Worm (Caenorhabditis elegans) whole organism, young adult: Measurements from ENCODE around the gene C55A6.6.
A peak's percentile ranks its signal among the peaks of the same experiment; 100 is the strongest.
"Not testable (repeated sequence)": the region's sequence is repeated elsewhere in the genome, so short reads cannot be mapped to it uniquely, and the experiment has no call there.

ENCODE experiments used
- B0019.2 ChIP-seq: fragments of 200-800 bp; sonication (Bioruptor generic); conservative IDR thresholded peaks from 2 replicates; pipeline ENCODE4 v1.3.6; 2022; ENCODE audit warnings: missing genetic modification reagents, missing genetic modification characterization, missing compliant biosample characterization
- D2030.7 ChIP-seq: fragments of 200-800 bp; sonication (Bioruptor generic); IDR thresholded peaks from 2 replicates; pipeline ENCODE4 v1.3.6; 2022; ENCODE audit warnings: missing genetic modification reagents, missing genetic modification characterization, missing compliant biosample characterization
- F22D6.2 ChIP-seq: sonication (generic microtip); optimal IDR thresholded peaks from 2 replicates; lab custom pipeline; 2016; ENCODE audit warnings: mild to moderate bottlenecking, missing genetic modification characterization, missing compliant biosample characterization
- F33H1.4 ChIP-seq: fragments of 200-800 bp; sonication (Bioruptor generic); IDR thresholded peaks from 2 replicates; pipeline ENCODE4 v1.3.6; 2022; ENCODE audit warnings: missing genetic modification reagents, missing genetic modification characterization, missing compliant biosample characterization
- F55B11.4 ChIP-seq: sonication (generic microtip); optimal IDR thresholded peaks from 2 replicates; lab custom pipeline; 2016; ENCODE audit warnings: missing compliant biosample characterization, missing genetic modification characterization, borderline replicate concordance; ENCODE audit not compliant: insufficient read depth
- F57A8.1 ChIP-seq: fragments of 200-800 bp; sonication (Bioruptor generic); optimal IDR thresholded peaks from 2 replicates; lab custom pipeline; 2018; ENCODE audit warnings: mild to moderate bottlenecking, missing genetic modification characterization, moderate library complexity, missing compliant biosample characterization
- K11D2.4 ChIP-seq: fragments of 200-800 bp; sonication (Bioruptor generic); IDR thresholded peaks from 2 replicates; pipeline ENCODE4 v1.3.6; 2022; ENCODE audit warnings: missing genetic modification reagents, missing genetic modification characterization, missing compliant biosample characterization
- Y53F4B.3 ChIP-seq: fragments of 200-800 bp; sonication (Bioruptor generic); IDR thresholded peaks from 2 replicates; pipeline ENCODE4 v1.3.6; 2022; ENCODE audit warnings: missing genetic modification reagents, missing genetic modification characterization, missing compliant biosample characterization
- Y53G8AR.9 ChIP-seq: fragments of 200-800 bp; sonication (Bioruptor generic); conservative IDR thresholded peaks from 2 replicates; pipeline ENCODE4 v1.3.6; 2022; ENCODE audit warnings: missing genetic modification reagents, missing genetic modification characterization, missing compliant biosample characterization
- akir-1 ChIP-seq: fragments of 200-800 bp; sonication (Bioruptor generic); optimal IDR thresholded peaks from 2 replicates; lab custom pipeline; 2018; ENCODE audit warnings: mild to moderate bottlenecking, missing genetic modification characterization, moderate library complexity, missing compliant biosample characterization
- ceh-27 ChIP-seq: fragments of 200-800 bp; sonication (Bioruptor generic); optimal IDR thresholded peaks from 2 replicates; lab custom pipeline; 2018; ENCODE audit warnings: mild to moderate bottlenecking, missing genetic modification characterization, moderate library complexity, missing compliant biosample characterization
- ceh-40 ChIP-seq: fragments of 200-800 bp; sonication (Bioruptor generic); IDR thresholded peaks from 2 replicates; pipeline ENCODE4 v1.3.6; 2022; ENCODE audit warnings: missing genetic modification characterization, missing compliant biosample characterization
- ceh-79 ChIP-seq: sonication (generic microtip); optimal IDR thresholded peaks from 2 replicates; lab custom pipeline; 2017; ENCODE audit warnings: mild to moderate bottlenecking, missing genetic modification characterization, missing compliant biosample characterization
- die-1 ChIP-seq: sonication (generic microtip); optimal IDR thresholded peaks from 2 replicates; lab custom pipeline; 2016; ENCODE audit warnings: missing genotype, mild to moderate bottlenecking, missing genetic modification characterization, missing compliant biosample characterization
- egrh-3 ChIP-seq: fragments of 200-800 bp; sonication (Bioruptor generic); IDR thresholded peaks from 2 replicates; pipeline ENCODE4 v1.3.6; 2022; ENCODE audit warnings: missing genetic modification reagents, missing genetic modification characterization, missing compliant biosample characterization
- ekl-4 ChIP-seq: fragments of 200-800 bp; sonication (Bioruptor generic); IDR thresholded peaks from 2 replicates; pipeline ENCODE4 v1.3.6; 2022; ENCODE audit warnings: missing genetic modification reagents, missing genetic modification characterization, missing compliant biosample characterization
- him-1 ChIP-seq: sonication (generic microtip); optimal IDR thresholded peaks from 2 replicates; lab custom pipeline; 2016; ENCODE audit warnings: missing genotype, missing genetic modification reagents, missing genetic modification characterization, missing compliant biosample characterization
- hmg-20 ChIP-seq: fragments of 200-800 bp; sonication (Bioruptor generic); IDR thresholded peaks from 2 replicates; pipeline ENCODE4 v1.3.6; 2022; ENCODE audit warnings: missing genetic modification reagents, missing genetic modification characterization, missing compliant biosample characterization
- lir-1 ChIP-seq: fragments of 200-800 bp; sonication (Bioruptor generic); conservative IDR thresholded peaks from 2 replicates; pipeline ENCODE4 v1.3.6; 2022; ENCODE audit warnings: missing genetic modification reagents, missing genetic modification characterization, missing compliant biosample characterization
- lsl-1 ChIP-seq: fragments of 200-800 bp; sonication (Bioruptor generic); optimal IDR thresholded peaks from 2 replicates; lab custom pipeline; 2018; ENCODE audit warnings: mild to moderate bottlenecking, missing genetic modification characterization, moderate library complexity, missing compliant biosample characterization
- lsy-27 ChIP-seq: sonication (generic microtip); optimal IDR thresholded peaks from 2 replicates; lab custom pipeline; 2017; ENCODE audit warnings: missing genetic modification characterization, mild to moderate bottlenecking, missing compliant biosample characterization, antibody characterized with exemption, missing genotype, borderline replicate concordance; ENCODE audit not compliant: insufficient read depth
- madf-6 ChIP-seq: fragments of 200-800 bp; sonication (Bioruptor generic); IDR thresholded peaks from 2 replicates; pipeline ENCODE4 v1.3.6; 2022; ENCODE audit warnings: missing genetic modification reagents, missing genetic modification characterization, missing compliant biosample characterization
- madf-8 ChIP-seq: fragments of 200-800 bp; sonication (Bioruptor generic); conservative IDR thresholded peaks from 2 replicates; pipeline ENCODE4 v1.3.6; 2022; ENCODE audit warnings: missing genetic modification reagents, missing genetic modification characterization, missing compliant biosample characterization
- nfya-1 ChIP-seq: sonication (generic microtip); optimal IDR thresholded peaks from 2 replicates; lab custom pipeline; 2017; ENCODE audit warnings: antibody characterized with exemption, missing compliant biosample characterization, missing genetic modification characterization, borderline replicate concordance; ENCODE audit not compliant: insufficient read depth
- nfyb-1 ChIP-seq: fragments of 200-800 bp; sonication (Bioruptor generic); IDR thresholded peaks from 2 replicates; pipeline ENCODE4 v1.3.6; 2022; ENCODE audit warnings: missing genetic modification reagents, missing genetic modification characterization, missing compliant biosample characterization
- sea-2 ChIP-seq: fragments of 200-800 bp; sonication (Bioruptor generic); IDR thresholded peaks from 2 replicates; pipeline ENCODE4 v1.3.6; 2022; ENCODE audit warnings: missing genetic modification characterization, missing compliant biosample characterization
- tlf-1 ChIP-seq: fragments of 200-800 bp; sonication (Bioruptor generic); optimal IDR thresholded peaks from 2 replicates; lab custom pipeline; 2018; ENCODE audit warnings: mild to moderate bottlenecking, missing genetic modification characterization, missing compliant biosample characterization
- zfh-2 ChIP-seq: fragments of 200-800 bp; sonication (Bioruptor generic); conservative IDR thresholded peaks from 2 replicates; pipeline ENCODE4 v1.3.6; 2022; ENCODE audit warnings: missing genetic modification reagents, missing genetic modification characterization, missing compliant biosample characterization
- ztf-18 ChIP-seq: sonication (generic microtip); optimal IDR thresholded peaks from 2 replicates; lab custom pipeline; 2016; ENCODE audit warnings: missing genotype, mild to moderate bottlenecking, missing genetic modification characterization, missing compliant biosample characterization
- ztf-28 ChIP-seq: fragments of 200-800 bp; sonication (Bioruptor generic); IDR thresholded peaks from 2 replicates; pipeline ENCODE4 v1.3.6; 2022; ENCODE audit warnings: missing genetic modification reagents, missing genetic modification characterization, missing compliant biosample characterization
- ztf-6 ChIP-seq: fragments of 200-800 bp; sonication (Bioruptor generic); IDR thresholded peaks from 2 replicates; pipeline ENCODE4 v1.3.6; 2022; ENCODE audit warnings: missing genetic modification reagents, missing genetic modification characterization, missing compliant biosample characterization

The C55A6.6 gene

ce11 chrV:11486680-11487079 lies 27.9 kb downstream of the C55A6.6 start, which contains the start of gene T11F9.10:
Gene T11F9.10, plus strand, starts transcription at chrV:11486980.
- TF ChIP-seq tlf-1 (GFP tag; lab: Kevin White, UChicago) (no peak), sea-2 (GFP tag; lab: Robert Waterston, UW) (no peak), ceh-79 (tag; lab: Kevin White, UChicago) (no peak), D2030.7 (GFP tag; lab: Robert Waterston, UW) (no peak), egrh-3 (GFP tag; lab: Robert Waterston, UW) (no peak), ceh-27 (GFP tag; lab: Kevin White, UChicago) (no peak), nfya-1 (tag; lab: Kevin White, UChicago) (no peak), madf-8 (GFP tag; lab: Robert Waterston, UW) (no peak), F57A8.1 (no peak), ztf-18 (tag; lab: Kevin White, UChicago) (no peak), ztf-6 (no peak), die-1 (tag; lab: Kevin White, UChicago) (no peak), ztf-28 (GFP tag; lab: Robert Waterston, UW) (no peak)

- TF ChIP-seq ceh-40 (GFP tag; lab: Robert Waterston, UW) (no peak), akir-1 (GFP tag; lab: Kevin White, UChicago) (no peak), nfyb-1 (GFP tag; lab: Robert Waterston, UW) (no peak), him-1 (no peak), F55B11.4 (tag; lab: Kevin White, UChicago) (no peak), lsy-27 (tag; lab: Kevin White, UChicago) (no peak), F22D6.2 (no peak), K11D2.4 (GFP tag; lab: Robert Waterston, UW) (no peak), Y53G8AR.9 (GFP tag; lab: Robert Waterston, UW) (no peak), Y53F4B.3 (no peak), ekl-4 (GFP tag; lab: Robert Waterston, UW) (no peak), F33H1.4 (GFP tag; lab: Robert Waterston, UW) (no peak)
Observed at ce11 chrV:11485558-11485957, 29.0 kb downstream of the C55A6.6 start, which contains the start of gene srh-1. Gene srh-1, plus strand, starts transcription at chrV:11485858.

DNA sequence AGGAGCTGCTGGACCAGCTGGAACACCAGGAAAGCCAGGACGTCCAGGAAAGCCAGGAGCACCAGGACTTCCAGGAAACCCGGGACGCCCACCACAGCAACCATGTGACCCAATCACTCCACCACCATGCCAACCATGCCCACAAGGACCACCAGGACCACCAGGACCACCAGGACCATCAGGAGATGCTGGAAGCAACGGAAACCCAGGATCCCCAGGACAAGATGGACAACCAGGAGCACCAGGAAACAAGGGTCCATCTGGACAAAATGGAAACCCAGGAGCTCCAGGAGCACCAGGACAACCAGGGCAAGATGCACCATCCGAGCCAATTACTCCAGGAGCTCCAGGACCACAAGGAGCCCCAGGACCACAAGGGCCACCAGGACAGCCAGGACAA lies 30.1 kb downstream of the C55A6.6 start:
- TF ChIP-seq hmg-20: 0 out of 2 replicates have a peak, but pooled peaks have one; percentile 6
- TF ChIP-seq ceh-27 (GFP tag; lab: Kevin White, UChicago): no peak
- TF ChIP-seq zfh-2: peak; percentile 65
- TF ChIP-seq egrh-3 (GFP tag; lab: Robert Waterston, UW): peak; percentile 62; the same call in 1 of the 2 replicates
- TF ChIP-seq, all 124 proteins: peak for 3

DNA sequence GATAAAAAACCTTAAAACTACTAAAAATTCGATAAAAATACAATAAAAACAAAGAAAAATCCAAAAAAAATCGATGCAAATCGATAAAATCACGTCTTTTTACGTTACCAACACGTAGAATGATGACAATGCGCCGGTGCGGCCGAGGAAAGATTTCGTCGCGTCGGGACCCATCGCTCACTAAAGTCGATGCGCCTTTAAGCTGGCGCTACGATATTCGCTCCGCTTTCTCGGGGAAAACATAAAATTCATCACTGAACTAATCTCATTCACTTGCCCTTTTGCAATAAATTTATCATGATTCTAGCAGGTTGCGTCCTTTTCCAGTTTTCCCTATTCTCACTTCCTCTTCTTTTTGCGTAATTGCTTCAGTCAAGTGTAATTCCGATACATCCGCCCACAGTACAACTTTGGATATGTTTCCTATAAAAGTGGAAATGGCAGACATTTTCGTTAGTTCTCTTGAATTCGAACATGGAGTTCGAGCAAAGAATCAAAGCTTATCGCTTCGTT lies 30.9 kb downstream of the C55A6.6 start, which contains the start of gene col-157:
Gene col-157 (plus strand): TSS at position 463 of the 513 bp plus-strand sequence.
- TF ChIP-seq madf-6 (GFP tag; lab: Robert Waterston, UW) (peak; percentile 33; the same call in 1 of the 2 replicates), F33H1.4 (GFP tag; lab: Robert Waterston, UW) (peak; percentile 68), lsl-1 (GFP tag; lab: Kevin White, UChicago) (peak; percentile 62)
- TF ChIP-seq, all 124 proteins: peak for 3; not testable (repeated sequence) for 121

DNA sequence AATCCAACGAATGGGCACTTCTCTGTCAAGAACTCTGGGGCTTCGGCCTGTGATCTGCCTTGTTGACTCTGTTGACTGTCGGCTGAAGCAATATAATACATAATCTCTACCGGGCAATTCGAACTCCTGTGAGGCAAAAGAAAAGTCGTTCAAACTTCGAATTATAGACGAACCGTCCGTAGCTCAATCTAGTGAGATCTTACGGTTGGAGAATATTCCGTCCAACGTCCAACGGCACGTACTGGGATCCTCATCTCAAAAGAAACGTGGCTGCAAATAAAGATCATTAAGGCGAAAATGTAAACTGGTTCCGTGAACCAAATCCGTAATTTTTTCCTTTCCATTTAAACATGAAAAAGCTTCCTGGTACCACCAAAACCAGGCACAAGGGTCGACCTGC lies 33.8 kb downstream of the C55A6.6 start, which contains the start of gene T11F9.14:
Gene T11F9.14 (minus strand): TSS at position 101 of the 400 bp plus-strand sequence.
- not testable (repeated sequence) for TF ChIP-seq lir-1, hmg-20, B0019.2
